Worm (Caenorhabditis elegans) whole organism, L3 larva: ENCODE results near the gene oac-31.

Experiments
- R02D3.7 ChIP-seq: fragments of 150-350 bp; optimal IDR thresholded peaks from 2 replicates; lab custom pipeline; 2014; ENCODE audit warnings: missing biosample characterization, missing genetic modification characterization
- nhr-25 ChIP-seq: sonication (generic microtip); optimal IDR thresholded peaks from 2 replicates; lab custom pipeline; 2017; ENCODE audit warnings: missing biosample characterization, missing genetic modification characterization
- pha-4 ChIP-seq: fragments of 150-350 bp; optimal IDR thresholded peaks from 2 replicates; lab custom pipeline; 2014; ENCODE audit warnings: missing biosample characterization, missing genetic modification reagents, missing genetic modification characterization

ce11 chrV:1495752-1496151, 45.9 kb downstream of the oac-31 start:
- TF ChIP-seq R02D3.7: no peak
- TF ChIP-seq nhr-25 (tag; lab: Kevin White, UChicago): no peak
- no peak for TF ChIP-seq pha-4 (tag; lab: Kevin White, UChicago)
